Fruit fly (Drosophila melanogaster) ovary, adult (tissue): ENCODE results near the gene sv.
A peak's percentile ranks its signal among the peaks of the same experiment; 100 is the strongest.

Source experiments
- CG17801 ChIP-seq: fragments of 200-800 bp; optimal IDR thresholded peaks from 2 replicates; lab custom pipeline; 2019; ENCODE audit warnings: missing biosample characterization, mild to moderate bottlenecking, missing genetic modification characterization, moderate library complexity; ENCODE audit not compliant: partially characterized antibody

The sv gene

DNA sequence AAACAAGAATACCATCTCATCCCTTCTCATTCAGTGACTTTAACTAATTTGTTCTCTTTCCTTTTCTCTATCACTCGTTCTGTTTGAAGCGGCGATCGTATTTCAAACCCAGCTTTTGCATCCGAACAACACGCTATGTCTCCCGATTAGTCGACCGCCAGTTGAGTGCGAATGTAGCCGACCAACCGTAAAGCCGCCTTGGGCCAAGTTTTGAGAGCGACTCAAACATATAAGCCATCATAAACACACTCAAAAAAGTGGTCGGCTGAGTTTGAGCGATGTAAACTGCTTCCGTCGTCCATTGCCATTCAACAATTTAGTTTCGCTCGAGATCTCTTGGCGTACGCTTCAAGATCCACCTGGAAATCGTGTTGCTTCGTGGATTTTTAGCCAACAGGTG is at the start of gene sv:
Gene sv, plus strand, starts transcription at position 319 of the 400 bp plus-strand sequence.
- TF ChIP-seq CG17801 (GFP tag; lab: Kevin White, UChicago), result no peak

dm6 chr4:1050422-1050821 is 38.2 kb upstream of the sv start:
- TF ChIP-seq CG17801 (GFP tag; lab: Kevin White, UChicago), result no peak

DNA sequence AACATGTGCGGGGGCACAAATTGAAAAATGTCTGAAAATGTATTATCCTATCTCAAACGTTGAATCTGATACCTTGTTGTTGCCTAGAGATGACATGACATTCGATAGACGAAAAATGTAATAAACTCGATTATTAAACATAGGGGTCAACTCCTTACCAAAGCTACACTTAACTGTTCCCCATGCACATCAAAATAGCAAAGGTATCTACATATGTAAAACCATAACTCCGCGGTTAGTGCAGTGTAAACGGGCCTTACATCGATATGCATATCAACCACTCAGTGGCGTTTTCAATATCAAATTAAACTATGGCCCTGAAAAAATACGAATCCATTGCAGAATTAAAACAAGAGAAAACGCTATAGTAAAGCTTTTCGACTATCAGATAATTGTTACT is 37.3 kb upstream of the sv start:
- TF ChIP-seq CG17801 (GFP tag; lab: Kevin White, UChicago), result peak; percentile 40

DNA sequence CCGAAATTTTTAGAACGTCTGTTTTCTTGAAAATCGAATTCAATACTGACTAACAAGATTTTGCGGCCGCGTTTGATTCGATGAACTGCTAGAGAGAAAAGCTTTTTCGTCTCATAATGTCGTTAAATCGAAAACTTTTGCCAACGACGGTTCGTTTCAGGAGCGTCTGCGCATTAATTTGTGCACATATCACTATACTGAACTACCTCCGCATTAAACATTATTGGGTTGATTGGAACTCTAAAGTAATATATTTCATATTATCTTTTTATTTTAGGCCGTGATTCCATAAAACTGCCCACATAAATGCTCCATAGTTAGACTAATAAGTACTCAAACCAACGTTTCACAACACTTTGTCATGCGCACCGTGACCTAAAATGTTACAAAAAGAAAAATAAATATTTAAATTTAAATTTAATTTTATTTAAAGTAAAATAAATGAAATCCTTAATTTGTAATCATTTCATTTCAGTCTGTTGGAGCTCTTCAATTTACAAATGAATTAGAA is 34.9 kb upstream of the sv start, which contains the start of gene CaMKII:
Gene CaMKII, minus strand, starts transcription at position 51 of the 511 bp plus-strand sequence.
- no peak for TF ChIP-seq CG17801 (GFP tag; lab: Kevin White, UChicago)

- peak; percentile 34 for TF ChIP-seq CG17801 (GFP tag; lab: Kevin White, UChicago)
These were observed 28.1 kb upstream of the sv start, which contains the start of gene apolpp for dm6 chr4:1060373-1061094. TSS of gene apolpp (plus strand) at chr4:1060969.

DNA sequence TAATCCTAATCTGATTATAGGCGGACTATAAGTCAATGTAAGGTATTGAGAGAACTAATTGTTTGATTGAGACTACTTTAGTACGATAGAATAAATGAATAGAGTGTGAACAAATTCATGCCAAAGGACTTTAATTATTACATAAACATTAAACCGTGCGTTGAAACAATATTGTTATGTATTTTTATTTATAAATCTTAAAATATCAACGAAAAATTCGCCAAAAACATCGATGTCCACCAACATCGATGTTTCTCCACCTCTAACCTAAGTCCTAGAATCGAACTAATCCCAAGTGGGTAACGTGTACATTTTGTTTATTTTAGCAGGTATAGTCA is 27.5 kb upstream of the sv start:
- no peak for TF ChIP-seq CG17801 (GFP tag; lab: Kevin White, UChicago)

DNA sequence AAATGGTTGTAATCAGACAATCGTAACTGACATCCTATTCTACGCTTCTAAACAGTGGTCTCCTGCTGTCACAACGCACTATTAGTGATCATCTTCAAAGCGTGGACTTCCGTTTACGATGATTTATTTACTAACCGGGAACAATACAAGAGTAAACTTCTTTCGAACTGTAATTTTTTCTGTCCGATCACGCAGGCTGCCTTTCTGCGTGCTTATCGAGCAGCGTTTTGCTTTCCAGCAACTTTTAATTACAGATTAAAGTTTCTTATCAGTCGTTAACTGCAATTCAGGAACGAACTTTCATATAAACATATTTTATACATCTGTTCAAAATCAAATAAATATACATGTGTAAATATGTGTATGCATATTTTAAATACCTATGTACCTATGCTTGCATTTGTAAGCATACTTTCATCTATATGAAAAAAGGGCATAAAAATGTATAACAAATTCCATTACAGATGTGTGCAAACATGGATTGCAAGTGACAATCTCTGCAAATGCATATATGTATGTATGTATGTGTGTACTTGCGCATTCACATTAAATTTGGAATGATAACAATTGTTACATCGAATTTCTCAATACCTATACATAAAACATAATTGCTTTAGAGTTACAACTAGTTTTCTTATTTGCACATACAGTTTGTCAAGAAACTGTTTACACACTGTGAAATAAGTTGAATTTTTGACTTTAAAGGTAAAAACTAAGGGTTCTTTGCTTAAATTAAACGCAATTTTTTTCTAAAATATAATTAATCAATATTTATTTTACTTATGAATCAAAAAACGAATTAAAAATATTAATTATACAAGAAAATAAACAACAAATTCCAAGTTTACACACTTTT is 25.4 kb upstream of the sv start:
- no peak for TF ChIP-seq CG17801 (GFP tag; lab: Kevin White, UChicago)

dm6 chr4:1064219-1064618 is 24.4 kb upstream of the sv start:
- no peak for TF ChIP-seq CG17801 (GFP tag; lab: Kevin White, UChicago)

- no peak for TF ChIP-seq CG17801 (GFP tag; lab: Kevin White, UChicago)
These were observed 23.9 kb upstream of the sv start, which contains the start of gene Zyx for dm6 chr4:1064652-1065218. TSS of gene Zyx (minus strand) at chr4:1065001.

DNA sequence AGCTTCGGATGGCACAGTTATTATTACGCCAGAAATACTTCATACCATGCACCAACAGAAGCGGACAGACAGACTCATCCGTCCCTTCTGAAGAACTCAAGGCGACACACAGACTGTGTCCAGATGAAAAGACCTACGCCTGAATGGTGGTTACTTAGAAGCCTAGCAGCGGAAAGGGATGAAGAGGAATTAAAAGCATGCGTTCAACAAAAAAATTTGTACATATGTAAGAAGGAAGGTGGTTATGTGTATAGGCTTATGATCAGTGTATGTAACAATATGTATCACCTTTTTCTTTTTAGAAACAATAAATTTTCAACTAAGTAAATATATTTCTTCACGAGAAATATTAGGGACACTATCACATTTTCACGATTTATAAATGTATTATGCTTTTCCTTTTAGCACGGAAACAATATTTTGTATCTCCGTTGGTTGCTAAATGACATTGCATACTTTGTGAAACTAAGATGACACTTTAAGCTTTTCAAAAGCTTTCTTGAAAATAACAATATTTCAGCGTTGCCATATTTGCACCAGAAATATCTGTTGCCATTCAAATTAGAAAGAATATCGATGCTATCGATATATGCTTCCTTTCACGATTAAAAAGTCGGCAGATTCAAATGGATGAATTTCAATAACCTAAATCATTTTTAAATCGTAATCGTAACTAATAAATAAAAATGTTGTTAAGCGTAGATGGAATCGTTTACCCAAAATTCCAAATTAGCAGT is 4.1 kb upstream of the sv start, which contains the start of gene Actbeta:
Gene Actbeta, minus strand, starts transcription at position 471 of the 737 bp plus-strand sequence.
- no peak for TF ChIP-seq CG17801 (GFP tag; lab: Kevin White, UChicago)

dm6 chr4:1090304-1090703 is 1.7 kb downstream of the sv start:
- TF ChIP-seq CG17801 (GFP tag; lab: Kevin White, UChicago), result no peak

DNA sequence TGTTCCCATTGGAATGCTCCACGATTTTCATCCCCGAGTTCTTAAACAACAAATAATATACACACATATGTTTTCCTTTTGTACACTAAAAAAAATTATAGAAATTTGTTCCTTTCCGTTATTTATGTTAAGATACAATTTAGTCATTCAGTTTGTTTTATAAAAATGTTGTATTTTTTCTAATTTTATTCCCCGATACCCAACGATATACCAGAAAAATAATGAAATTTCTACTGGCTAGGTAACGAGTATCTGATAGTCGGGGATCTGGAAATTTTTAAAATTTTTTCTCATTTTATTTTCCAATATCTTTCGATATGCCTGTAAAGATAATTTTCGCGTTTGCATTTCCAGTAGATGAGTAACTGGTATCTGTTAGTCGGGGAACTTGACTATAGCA is 4.8 kb downstream of the sv start:
- TF ChIP-seq CG17801 (GFP tag; lab: Kevin White, UChicago), result no peak

DNA sequence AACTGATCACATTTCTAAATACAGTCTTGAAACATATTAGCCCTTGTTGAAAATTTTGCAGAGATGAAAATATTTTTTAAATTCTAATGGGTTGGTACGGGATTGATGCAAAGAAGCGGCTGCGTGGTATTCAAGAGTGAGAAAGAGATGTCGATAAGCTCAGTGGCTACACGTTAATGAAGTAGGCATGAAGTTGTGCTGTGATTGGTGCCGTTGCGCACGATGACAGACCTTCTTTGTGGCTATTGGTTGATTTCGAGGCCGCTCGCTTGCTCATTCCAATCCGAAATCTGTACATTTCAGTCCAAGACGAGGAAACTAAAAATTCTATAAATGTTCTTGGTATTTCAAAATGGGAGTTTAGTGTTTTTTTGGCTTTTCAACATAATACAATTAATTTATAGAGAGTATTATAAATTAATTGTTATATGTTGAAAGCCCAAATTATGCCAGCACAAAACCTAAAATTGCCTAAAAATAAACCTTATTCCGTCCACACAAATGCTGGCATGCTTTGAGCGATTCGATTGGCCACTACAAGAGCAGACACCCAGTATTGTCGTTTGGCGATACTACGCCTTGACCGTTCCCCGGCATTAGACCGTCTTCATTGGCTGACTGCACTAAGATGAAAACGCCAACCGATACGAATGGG is 9.1 kb downstream of the sv start:
- TF ChIP-seq CG17801 (GFP tag; lab: Kevin White, UChicago), result no peak

dm6 chr4:1106114-1106513 is 17.5 kb downstream of the sv start:
- no peak for TF ChIP-seq CG17801 (GFP tag; lab: Kevin White, UChicago)
